Fruit fly (Drosophila melanogaster): ENCODE data around the gene CG14367.

DNA sequence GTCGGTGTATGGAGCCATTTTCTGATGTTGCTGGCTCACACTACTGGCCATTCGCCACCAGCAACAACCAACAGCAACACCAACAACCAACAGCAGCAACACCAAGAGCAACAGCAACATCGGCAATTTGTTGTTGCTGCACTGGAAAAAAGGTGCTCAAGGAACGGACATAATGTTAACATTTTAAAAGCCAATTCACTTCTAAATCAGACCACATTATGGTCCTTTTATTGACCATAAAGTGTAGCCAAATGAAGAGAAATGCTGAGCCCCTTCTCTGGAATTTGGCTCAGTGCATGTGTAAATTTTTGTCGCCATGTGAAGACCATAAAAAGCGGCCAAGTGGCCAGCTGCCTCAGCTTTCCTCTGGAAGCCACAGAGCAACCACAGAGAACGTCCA lies 23.0 kb downstream of the CG14367 start:
- TF ChIP-seq Myc (optimal IDR thresholded peaks at IDR 0.05) (no peak), Hr78 (GFP tag; optimal IDR thresholded peaks at IDR 0.05) (no peak), br (GFP tag; optimal IDR thresholded peaks at IDR 0.05) (peak; percentile 51), fru (GFP tag; optimal IDR thresholded peaks at IDR 0.05) (peak; percentile 76), Dfd (GFP tag; optimal IDR thresholded peaks at IDR 0.05) (no peak), h (GFP tag; optimal IDR thresholded peaks at IDR 0.05) (peak; percentile 36), ey (GFP tag; optimal IDR thresholded peaks at IDR 0.05) (peak; percentile 33)
